Worm (Caenorhabditis elegans): ENCODE measurements around the gene nlp-53.
A peak's percentile ranks its signal among the peaks of the same experiment; 100 is the strongest.

nlp-53 gene

ce11 chrX:13621628-13622027, 3.0 kb downstream of the nlp-53 start, which contains the start of gene Y12A6A.1:
Gene Y12A6A.1, minus strand, starts transcription at chrX:13621728.
- no peak for TF ChIP-seq ceh-34 (tag; optimal IDR thresholded peaks at IDR 0.05)
- no peak for TF ChIP-seq npax-4 (tag; optimal IDR thresholded peaks at IDR 0.05)
- no peak for TF ChIP-seq K02D7.2 (tag; optimal IDR thresholded peaks at IDR 0.05)
- no peak for TF ChIP-seq fkh-6 (tag; optimal IDR thresholded peaks at IDR 0.05)

ce11 chrX:13631122-13631672, 12.5 kb downstream of the nlp-53 start, which contains the start of gene nlg-1:
Gene nlg-1, minus strand, starts transcription at chrX:13631172.
- TF ChIP-seq ceh-34 (tag; optimal IDR thresholded peaks at IDR 0.05) (no peak), zip-5 (tag; optimal IDR thresholded peaks at IDR 0.05) (no peak), unc-42 (tag; optimal IDR thresholded peaks at IDR 0.05) (peak; percentile 82), dve-1 (tag; optimal IDR thresholded peaks at IDR 0.05) (no peak)

ce11 chrX:13632245-13632644, 13.6 kb downstream of the nlp-53 start:
- TF ChIP-seq pha-4 (tag; optimal IDR thresholded peaks at IDR 0.05) (no peak), ceh-31 (tag; optimal IDR thresholded peaks at IDR 0.05) (peak; percentile 32), unc-3 (GFP tag; conservative IDR thresholded peaks at IDR 0.05) (no peak), unc-3 (tag; optimal IDR thresholded peaks at IDR 0.05) (peak; percentile 24), syd-9 (tag; optimal IDR thresholded peaks at IDR 0.05) (no peak), pqm-1 (tag; optimal IDR thresholded peaks at IDR 0.05) (no peak), unc-42 (tag; optimal IDR thresholded peaks at IDR 0.05) (peak; percentile 67), hlh-15 (tag; optimal IDR thresholded peaks at IDR 0.05) (no peak), hlh-13 (GFP tag; optimal IDR thresholded peaks at IDR 0.05) (no peak), ref-2 (tag; optimal IDR thresholded peaks at IDR 0.05) (no peak), tbx-7 (tag; optimal IDR thresholded peaks at IDR 0.05) (no peak), unc-55 (GFP tag; optimal IDR thresholded peaks at IDR 0.05) (no peak), dve-1 (tag; optimal IDR thresholded peaks at IDR 0.05) (no peak)

- no peak for TF ChIP-seq C08G9.2 (tag; optimal IDR thresholded peaks at IDR 0.05)
- TF ChIP-seq mec-3 (tag; optimal IDR thresholded peaks at IDR 0.05; ENCODE audit: borderline replicate concordance) = no peak
- TF ChIP-seq lin-11 (tag; optimal IDR thresholded peaks at IDR 0.05) = no peak
- no peak for TF ChIP-seq madf-2 (tag; optimal IDR thresholded peaks at IDR 0.05)
- no peak for TF ChIP-seq nhr-11 (tag; optimal IDR thresholded peaks at IDR 0.05)
- no peak for TF ChIP-seq ahr-1 (tag; optimal IDR thresholded peaks at IDR 0.05)
- no peak for TF ChIP-seq ets-4 (tag; optimal IDR thresholded peaks at IDR 0.05)
- TF ChIP-seq fax-1 (tag; optimal IDR thresholded peaks at IDR 0.05) = no peak
- no peak for TF ChIP-seq ceh-9 (tag; optimal IDR thresholded peaks at IDR 0.05)
- no peak for TF ChIP-seq odd-2 (tag; optimal IDR thresholded peaks at IDR 0.05)
- TF ChIP-seq pha-4 (tag; optimal IDR thresholded peaks at IDR 0.05) = no peak
- no peak for TF ChIP-seq ama-1 (optimal IDR thresholded peaks at IDR 0.05)
- no peak for TF ChIP-seq ceh-45 (GFP tag; IDR thresholded peaks at IDR 0.05)
- TF ChIP-seq K02D7.2 (tag; optimal IDR thresholded peaks at IDR 0.05) = no peak
These were observed 14.4 kb downstream of the nlp-53 start for ce11 chrX:13633032-13633431.

- TF ChIP-seq unc-42 (tag; optimal IDR thresholded peaks at IDR 0.05) = peak; percentile 79
- TF ChIP-seq lim-6 (tag; optimal IDR thresholded peaks at IDR 0.05) = no peak
These were observed 15.3 kb downstream of the nlp-53 start for ce11 chrX:13633876-13634479.

- peak; percentile 27 for TF ChIP-seq ceh-18 (tag; optimal IDR thresholded peaks at IDR 0.05)
- TF ChIP-seq unc-55 (GFP tag; optimal IDR thresholded peaks at IDR 0.05) = peak; percentile 50
- TF ChIP-seq fkh-10 (GFP tag; optimal IDR thresholded peaks at IDR 0.05) = no peak
These were observed 18.9 kb downstream of the nlp-53 start for ce11 chrX:13637526-13637925.

Data from whole organism, late embryonic.